Worm (Caenorhabditis elegans) whole organism, L3 larva: ENCODE measurements around the gene F07G11.3.

Experiments used
- nhr-23 ChIP-seq: fragments of 150-350 bp; optimal IDR thresholded peaks from 2 replicates; lab custom pipeline; 2014; ENCODE audit warnings: missing biosample characterization, missing genetic modification reagents, missing genetic modification characterization
- nhr-76 ChIP-seq: fragments of 150-350 bp; sonication (generic microtip); optimal IDR thresholded peaks from 5 replicates; lab custom pipeline; 2014; ENCODE audit warnings: missing biosample characterization, missing genetic modification characterization
- pha-4 ChIP-seq: fragments of 150-350 bp; optimal IDR thresholded peaks from 2 replicates; lab custom pipeline; 2014; ENCODE audit warnings: missing biosample characterization, missing genetic modification reagents, missing genetic modification characterization
- snpc-4 ChIP-seq: fragments of 150-350 bp; optimal IDR thresholded peaks from 2 replicates; lab custom pipeline; 2014; ENCODE audit warnings: missing biosample characterization, missing genetic modification characterization

ce11 chrV:7264042-7264441, 34.5 kb upstream of the F07G11.3 start, which contains the start of gene C13A2.9:
- no peak for TF ChIP-seq nhr-76 (tag; lab: Kevin White, UChicago)
- no peak for TF ChIP-seq nhr-23 (tag; lab: Kevin White, UChicago)
- TF ChIP-seq pha-4: no peak
- TF ChIP-seq snpc-4 (tag; lab: Kevin White, UChicago): no peak
